Worm (Caenorhabditis elegans) whole organism, late embryonic: ENCODE data around the gene F13H8.8.

Source experiments
- C08G9.2 ChIP-seq: sonication (generic microtip); optimal IDR thresholded peaks from 2 replicates; lab custom pipeline; 2016; ENCODE audit warnings: mild to moderate bottlenecking, missing genetic modification characterization, moderate library complexity, missing compliant biosample characterization
- C38D4.7 ChIP-seq: fragments of 200-800 bp; sonication (Bioruptor generic); optimal IDR thresholded peaks from 2 replicates; lab custom pipeline; 2018; ENCODE audit warnings: mild to moderate bottlenecking, missing genetic modification characterization, moderate library complexity, missing compliant biosample characterization
- K09A11.1 ChIP-seq: sonication (generic microtip); optimal IDR thresholded peaks from 2 replicates; lab custom pipeline; 2017; ENCODE audit warnings: antibody characterized with exemption, mild to moderate bottlenecking, missing genetic modification characterization, missing compliant biosample characterization; ENCODE audit not compliant: insufficient read depth
- ceh-22 ChIP-seq: sonication (generic microtip); optimal IDR thresholded peaks from 2 replicates; lab custom pipeline; 2017; ENCODE audit warnings: missing biosample characterization, missing genetic modification characterization
- ceh-30 ChIP-seq: fragments of 150-350 bp; optimal IDR thresholded peaks from 2 replicates; lab custom pipeline; 2014; ENCODE audit warnings: missing biosample characterization, missing genetic modification characterization
- ceh-45 ChIP-seq: fragments of 200-800 bp; sonication (Bioruptor generic); IDR thresholded peaks from 2 replicates; pipeline ENCODE4 v1.3.6; 2022; ENCODE audit warnings: missing genetic modification reagents, missing genetic modification characterization, missing compliant biosample characterization
- ceh-48 ChIP-seq: sonication (generic microtip); optimal IDR thresholded peaks from 2 replicates; lab custom pipeline; 2016; ENCODE audit warnings: missing genetic modification characterization, inconsistent platforms, missing compliant biosample characterization
- ets-4 ChIP-seq: sonication (generic microtip); optimal IDR thresholded peaks from 2 replicates; lab custom pipeline; 2016; ENCODE audit warnings: missing genetic modification characterization, missing compliant biosample characterization
- fkh-10 ChIP-seq: fragments of 150-350 bp; optimal IDR thresholded peaks from 2 replicates; lab custom pipeline; 2014; ENCODE audit warnings: missing biosample characterization, missing genetic modification reagents, missing genetic modification characterization
- fkh-6 ChIP-seq: sonication (generic microtip); optimal IDR thresholded peaks from 2 replicates; lab custom pipeline; 2016; ENCODE audit warnings: missing genetic modification characterization, missing compliant biosample characterization
- gmeb-2 ChIP-seq: sonication (generic microtip); optimal IDR thresholded peaks from 2 replicates; lab custom pipeline; 2016; ENCODE audit warnings: missing genetic modification characterization, inconsistent platforms, missing compliant biosample characterization
- hlh-13 ChIP-seq: fragments of 200-800 bp; sonication (Bioruptor generic); optimal IDR thresholded peaks from 2 replicates; lab custom pipeline; 2018; ENCODE audit warnings: mild to moderate bottlenecking, missing genetic modification characterization, missing compliant biosample characterization
- hlh-6 ChIP-seq: sonication (generic microtip); optimal IDR thresholded peaks from 2 replicates; lab custom pipeline; 2016; ENCODE audit warnings: missing genotype, missing genetic modification characterization, missing compliant biosample characterization
- nhr-232 ChIP-seq: sonication (generic microtip); optimal IDR thresholded peaks from 2 replicates; lab custom pipeline; 2016; ENCODE audit warnings: missing genetic modification characterization, missing compliant biosample characterization
- ref-2 ChIP-seq: sonication (generic microtip); optimal IDR thresholded peaks from 2 replicates; lab custom pipeline; 2016; ENCODE audit warnings: missing genetic modification characterization, missing compliant biosample characterization
- sdc-2 ChIP-seq: sonication (generic microtip); optimal IDR thresholded peaks from 2 replicates; lab custom pipeline; 2016; ENCODE audit warnings: missing genotype, missing genetic modification characterization, missing compliant biosample characterization

The F13H8.8 gene

ce11 chrII:6219346-6219745 is 48.5 kb downstream of the F13H8.8 start, which contains the start of gene mks-2:
Gene mks-2 (minus strand): TSS chrII:6219446.
- TF ChIP-seq ceh-22 (tag; lab: Kevin White, UChicago) (no peak), K09A11.1 (tag; lab: Kevin White, UChicago) (no peak), hlh-6 (tag; lab: Kevin White, UChicago) (no peak), ref-2 (tag; lab: Kevin White, UChicago) (no peak), ceh-48 (tag; lab: Kevin White, UChicago) (no peak), fkh-6 (tag; lab: Kevin White, UChicago) (no peak), fkh-10 (GFP tag; lab: Kevin White, UChicago) (no peak), C38D4.7 (GFP tag; lab: Kevin White, UChicago) (no peak), ceh-30 (tag; lab: Kevin White, UChicago) (no peak), gmeb-2 (tag; lab: Kevin White, UChicago) (no peak), C08G9.2 (tag; lab: Kevin White, UChicago) (no peak), ceh-45 (GFP tag; lab: Robert Waterston, UW) (no peak), hlh-13 (GFP tag; lab: Kevin White, UChicago) (no peak), sdc-2 (tag; lab: Kevin White, UChicago) (no peak), nhr-232 (no peak), ets-4 (tag; lab: Kevin White, UChicago) (no peak)
